Fruit fly (Drosophila melanogaster) whole organism, embryonic: ENCODE results near the gene Gen.

ENCODE experiments used
- Ada2b ChIP-seq: fragments of 200-800 bp; sonication (Bioruptor generic); IDR thresholded peaks from 2 replicates; pipeline ENCODE4 v1.3.6; 2022; ENCODE audit warnings: missing biosample characterization, missing genetic modification characterization
- B-H1 ChIP-seq: fragments of 200-800 bp; sonication (Bioruptor generic); IDR thresholded peaks from 3 replicates; pipeline ENCODE4 v1.3.6; 2022; ENCODE audit warnings: missing biosample characterization, missing genetic modification characterization
- C15 ChIP-seq: fragments of 200-800 bp; sonication (Bioruptor generic); IDR thresholded peaks from 3 replicates; pipeline ENCODE4 v1.3.6; 2022; ENCODE audit warnings: missing biosample characterization, missing genetic modification characterization
- CG12155 ChIP-seq: fragments of 200-800 bp; sonication (Bioruptor generic); optimal IDR thresholded peaks from 3 replicates; lab custom pipeline; 2016; ENCODE audit warnings: missing biosample characterization, missing genetic modification characterization
- CG12391 ChIP-seq: fragments of 200-800 bp; sonication (Bioruptor generic); optimal IDR thresholded peaks from 3 replicates; lab custom pipeline; 2018; ENCODE audit warnings: missing biosample characterization, mild to moderate bottlenecking, missing genetic modification characterization, moderate library complexity
- CG14710 ChIP-seq: fragments of 200-800 bp; sonication (Bioruptor generic); optimal IDR thresholded peaks from 3 replicates; lab custom pipeline; 2019; ENCODE audit warnings: missing biosample characterization, mild to moderate bottlenecking, missing genetic modification characterization, moderate library complexity
- CG15514 ChIP-seq: fragments of 200-800 bp; sonication (Bioruptor generic); optimal IDR thresholded peaks from 3 replicates; lab custom pipeline; 2017; ENCODE audit warnings: missing biosample characterization, missing genetic modification characterization, mild to moderate bottlenecking, moderate library complexity, missing genetic modification reagents
- CG17612 ChIP-seq: fragments of 200-800 bp; sonication (Bioruptor generic); IDR thresholded peaks from 2 replicates; pipeline ENCODE4 v1.3.6; 2022; ENCODE audit warnings: missing biosample characterization, missing genetic modification characterization
- CG2889 ChIP-seq: fragments of 200-800 bp; sonication (Bioruptor generic); IDR thresholded peaks from 3 replicates; pipeline ENCODE4 v1.3.6; 2022; ENCODE audit warnings: missing biosample characterization, missing genetic modification characterization
- CG33557 ChIP-seq: fragments of 200-800 bp; sonication (Bioruptor generic); optimal IDR thresholded peaks from 2 replicates; lab custom pipeline; 2019; ENCODE audit warnings: missing biosample characterization, mild to moderate bottlenecking, missing genetic modification characterization, moderate library complexity
- CG42726 ChIP-seq: fragments of 200-800 bp; sonication (Bioruptor generic); IDR thresholded peaks from 2 replicates; pipeline ENCODE4 v1.3.6; 2022; ENCODE audit warnings: missing biosample characterization, missing genetic modification characterization; ENCODE audit not compliant: partially characterized antibody
- CG6272 ChIP-seq: fragments of 200-800 bp; sonication (Bioruptor generic); IDR thresholded peaks from 2 replicates; pipeline ENCODE4 v1.3.6; 2022; ENCODE audit warnings: missing biosample characterization, missing genetic modification characterization
- CG9797 ChIP-seq: fragments of 200-800 bp; sonication (Bioruptor generic); optimal IDR thresholded peaks from 3 replicates; lab custom pipeline; 2018; ENCODE audit warnings: missing biosample characterization, mild to moderate bottlenecking, missing genetic modification characterization
- CG9817 ChIP-seq: fragments of 200-800 bp; sonication (Bioruptor generic); optimal IDR thresholded peaks from 2 replicates; lab custom pipeline; 2018; ENCODE audit warnings: missing biosample characterization, mild to moderate bottlenecking, missing genetic modification characterization, moderate library complexity
- CTCF ChIP-seq: fragments of 200-800 bp; sonication (Bioruptor generic); optimal IDR thresholded peaks from 2 replicates; lab custom pipeline; 2017; ENCODE audit warnings: missing biosample characterization, mild to moderate bottlenecking, missing genetic modification characterization, moderate library complexity
- Camta ChIP-seq: fragments of 200-800 bp; sonication (Bioruptor generic); optimal IDR thresholded peaks from 2 replicates; lab custom pipeline; 2016; ENCODE audit warnings: missing biosample characterization, missing genetic modification characterization
- Chrac-16 ChIP-seq: fragments of 200-800 bp; sonication (Bioruptor generic); optimal IDR thresholded peaks from 3 replicates; lab custom pipeline; 2016; ENCODE audit warnings: missing biosample characterization, missing genetic modification characterization
- CoRest ChIP-seq: fragments of 200-800 bp; sonication (Bioruptor generic); optimal IDR thresholded peaks from 3 replicates; lab custom pipeline; 2018; ENCODE audit warnings: missing biosample characterization, mild to moderate bottlenecking, missing genetic modification characterization, moderate library complexity
- Doc3 ChIP-seq: fragments of 200-800 bp; sonication (Bioruptor generic); IDR thresholded peaks from 3 replicates; pipeline ENCODE4 v1.3.6; 2022; ENCODE audit warnings: missing biosample characterization, missing genetic modification characterization; ENCODE audit not compliant: partially characterized antibody
- Dp ChIP-seq: fragments of 200-800 bp; sonication (Bioruptor generic); optimal IDR thresholded peaks from 2 replicates; lab custom pipeline; 2018; ENCODE audit warnings: missing biosample characterization, mild to moderate bottlenecking, missing genetic modification characterization, moderate library complexity
- E2f2 ChIP-seq: fragments of 200-800 bp; sonication (Bioruptor generic); IDR thresholded peaks from 2 replicates; pipeline ENCODE4 v1.3.6; 2022; ENCODE audit warnings: missing biosample characterization, missing genetic modification characterization
- H15 ChIP-seq: fragments of 200-800 bp; sonication (Bioruptor generic); IDR thresholded peaks from 3 replicates; pipeline ENCODE4 v1.3.6; 2022; ENCODE audit warnings: missing biosample characterization, missing genetic modification characterization
- HHEX ChIP-seq: fragments of 200-800 bp; sonication (Bioruptor generic); optimal IDR thresholded peaks from 3 replicates; lab custom pipeline; 2017; ENCODE audit warnings: missing biosample characterization, mild to moderate bottlenecking, missing genetic modification characterization, missing genetic modification reagents
- HmgZ ChIP-seq: fragments of 200-800 bp; sonication (Bioruptor generic); optimal IDR thresholded peaks from 2 replicates; lab custom pipeline; 2018; ENCODE audit warnings: missing biosample characterization, mild to moderate bottlenecking, missing genetic modification characterization
- Kr ChIP-seq: fragments of 200-800 bp; sonication (Bioruptor generic); optimal IDR thresholded peaks from 2 replicates; lab custom pipeline; 2017; ENCODE audit warnings: missing biosample characterization, mild to moderate bottlenecking, missing genetic modification characterization
- Lhr ChIP-seq: fragments of 200-800 bp; sonication (Bioruptor generic); optimal IDR thresholded peaks from 3 replicates; lab custom pipeline; 2017; ENCODE audit warnings: mild to moderate bottlenecking, missing biosample characterization, missing genetic modification reagents, missing genetic modification characterization
- Mes4 ChIP-seq: fragments of 200-800 bp; sonication (Bioruptor generic); optimal IDR thresholded peaks from 2 replicates; lab custom pipeline; 2016; ENCODE audit warnings: missing biosample characterization, missing genetic modification characterization
- Nf-YB ChIP-seq: fragments of 200-800 bp; sonication (Bioruptor generic); optimal IDR thresholded peaks from 3 replicates; lab custom pipeline; 2019; ENCODE audit warnings: missing biosample characterization, mild to moderate bottlenecking, missing genetic modification characterization, moderate library complexity
- Nf-YC ChIP-seq: fragments of 200-800 bp; optimal IDR thresholded peaks from 3 replicates; lab custom pipeline; 2019; ENCODE audit warnings: missing biosample characterization, mild to moderate bottlenecking, missing genetic modification characterization, moderate library complexity
- Ptx1 ChIP-seq: fragments of 200-800 bp; sonication (Bioruptor generic); IDR thresholded peaks from 2 replicates; pipeline ENCODE4 v1.3.6; 2022; ENCODE audit warnings: missing biosample characterization, missing genetic modification characterization
- Sin3A ChIP-seq: fragments of >200 bp; optimal IDR thresholded peaks from 2 replicates; lab custom pipeline; 2018
- Spps ChIP-seq: fragments of 200-800 bp; sonication (Bioruptor generic); optimal IDR thresholded peaks from 2 replicates; lab custom pipeline; 2018; ENCODE audit warnings: missing biosample characterization, mild to moderate bottlenecking, missing genetic modification characterization
- Xrp1 ChIP-seq: fragments of 200-800 bp; sonication (Bioruptor generic); IDR thresholded peaks from 2 replicates; pipeline ENCODE4 v1.3.6; 2022; ENCODE audit warnings: missing biosample characterization, missing genetic modification characterization
- da ChIP-seq: fragments of 200-800 bp; sonication (Bioruptor generic); optimal IDR thresholded peaks from 2 replicates; lab custom pipeline; 2016; ENCODE audit warnings: missing biosample characterization, missing genetic modification characterization
- disco-r ChIP-seq: fragments of 200-800 bp; sonication (Bioruptor generic); optimal IDR thresholded peaks from 2 replicates; lab custom pipeline; 2016; ENCODE audit warnings: missing biosample characterization, missing genetic modification characterization
- gem ChIP-seq: fragments of 200-800 bp; sonication (Bioruptor generic); optimal IDR thresholded peaks from 2 replicates; lab custom pipeline; 2019; ENCODE audit warnings: missing biosample characterization, mild to moderate bottlenecking, missing genetic modification characterization, moderate library complexity
- hb ChIP-seq: fragments of 200-800 bp; sonication (Bioruptor generic); IDR thresholded peaks from 3 replicates; pipeline ENCODE4 v1.3.6; 2022; ENCODE audit warnings: missing biosample characterization, missing genetic modification characterization; ENCODE audit not compliant: partially characterized antibody
- ind ChIP-seq: fragments of 200-800 bp; sonication (Bioruptor generic); optimal IDR thresholded peaks from 3 replicates; lab custom pipeline; 2016; ENCODE audit warnings: missing biosample characterization, missing genetic modification characterization
- inv ChIP-seq: fragments of 200-800 bp; sonication (Bioruptor generic); IDR thresholded peaks from 2 replicates; pipeline ENCODE4 v1.3.6; 2022; ENCODE audit warnings: missing biosample characterization, missing genetic modification characterization; ENCODE audit not compliant: partially characterized antibody
- jing ChIP-seq: fragments of 200-800 bp; sonication (Bioruptor generic); optimal IDR thresholded peaks from 2 replicates; lab custom pipeline; 2018; ENCODE audit warnings: missing biosample characterization, mild to moderate bottlenecking, missing genetic modification characterization
- klu ChIP-seq: fragments of 200-800 bp; sonication (Bioruptor generic); IDR thresholded peaks from 2 replicates; pipeline ENCODE4 v1.3.6; 2022; ENCODE audit warnings: missing biosample characterization, missing genetic modification characterization
- sc ChIP-seq, 3 experiments: fragments of >200 bp in 2 of 3; fragments of 200-800 bp in 1 of 3; sonication (Bioruptor generic) in 1 of 3; optimal IDR thresholded peaks; 2 replicates in 2 of 3; 3 replicates in 1 of 3; lab custom pipeline; 2017; ENCODE audit warnings: mild to moderate bottlenecking in 1 of 3, missing biosample characterization in 1 of 3, missing genetic modification characterization in 1 of 3, missing genetic modification reagents in 1 of 3
- slou ChIP-seq: fragments of 200-800 bp; sonication (Bioruptor generic); optimal IDR thresholded peaks from 3 replicates; lab custom pipeline; 2016; ENCODE audit warnings: missing biosample characterization, missing genetic modification characterization
- slp2 ChIP-seq: fragments of 200-800 bp; sonication (Bioruptor generic); optimal IDR thresholded peaks from 2 replicates; lab custom pipeline; 2016; ENCODE audit warnings: missing biosample characterization, missing genetic modification characterization
- so ChIP-seq: fragments of 200-800 bp; sonication (Bioruptor generic); IDR thresholded peaks from 3 replicates; pipeline ENCODE4 v1.3.6; 2022; ENCODE audit warnings: missing biosample characterization, missing genetic modification characterization
- sob ChIP-seq: fragments of 200-800 bp; sonication (Bioruptor generic); IDR thresholded peaks from 2 replicates; pipeline ENCODE4 v1.3.6; 2022; ENCODE audit warnings: missing biosample characterization, missing genetic modification characterization
- ssp ChIP-seq: fragments of 200-800 bp; sonication (Bioruptor generic); IDR thresholded peaks from 2 replicates; pipeline ENCODE4 v1.3.6; 2022; ENCODE audit warnings: missing biosample characterization, missing genetic modification characterization
- tgo ChIP-seq: fragments of 200-800 bp; sonication (Bioruptor generic); IDR thresholded peaks from 3 replicates; pipeline ENCODE4 v1.3.6; 2022; ENCODE audit warnings: missing biosample characterization, missing genetic modification characterization
- tll ChIP-seq, 2 experiments: fragments of 200-800 bp in 1 of 2; fragments of >200 bp in 1 of 2; sonication (Bioruptor generic) in 1 of 2; optimal IDR thresholded peaks; 2 replicates each; lab custom pipeline; 2017 to 2019; ENCODE audit warnings: missing biosample characterization in 2 of 2, missing genetic modification characterization in 2 of 2, mild to moderate bottlenecking in 1 of 2, moderate library complexity in 1 of 2
- trem ChIP-seq: fragments of 200-800 bp; optimal IDR thresholded peaks from 3 replicates; lab custom pipeline; 2019; ENCODE audit warnings: missing biosample characterization, mild to moderate bottlenecking, missing genetic modification characterization, moderate library complexity
- yki ChIP-seq: fragments of >200 bp; optimal IDR thresholded peaks from 3 replicates; lab custom pipeline; 2018

The Gen gene

dm6 chr3L:5152354-5152806, at the start of gene Gen, which contains the start of gene Srp54k (continued):
- TF ChIP-seq CG14710 (peak; percentile 48), HmgZ (tag; lab: Kevin White, UChicago) (peak; percentile 66), disco-r (GFP tag; lab: Kevin White, UChicago) (no peak), Chrac-16 (GFP tag; lab: Kevin White, UChicago) (peak; percentile 35), sob (GFP tag; lab: Robert Waterston, UW) (peak; percentile 63), HHEX (GFP tag; lab: Kevin White, UChicago) (no peak), da (peak; percentile 77), Kr (GFP tag; lab: Kevin White, UChicago) (no peak), slou (GFP tag; lab: Kevin White, UChicago) (peak; percentile 8), CG2889 (GFP tag; lab: Robert Waterston, UW) (no peak), tgo (peak; percentile 64), sc (optimal IDR thresholded peaks at IDR 0.05; lab: Kevin White, UChicago) (no peak), sc (GFP tag; optimal IDR thresholded peaks at IDR 0.05; lab: Kevin White, UChicago) (peak; percentile 16), hb (no peak), CTCF (GFP tag; lab: Kevin White, UChicago) (no peak), gem (no peak), Doc3 (GFP tag; lab: Robert Waterston, UW) (no peak), CG17612 (GFP tag; lab: Robert Waterston, UW) (no peak), yki (lab: Kevin White, UChicago) (peak; percentile 57), CG33557 (GFP tag; lab: Kevin White, UChicago) (peak; percentile 14), CG9817 (tag; lab: Kevin White, UChicago) (peak; percentile 51), CG15514 (GFP tag; lab: Kevin White, UChicago) (peak; percentile 34), Sin3A (lab: Kevin White, UChicago) (peak; percentile 88), so (GFP tag; lab: Robert Waterston, UW) (no peak), CoRest (peak; percentile 59), CG6272 (GFP tag; lab: Robert Waterston, UW) (peak; percentile 14; the same call in 1 of the 2 replicates), H15 (GFP tag; lab: Robert Waterston, UW) (no peak), ssp (GFP tag; lab: Robert Waterston, UW) (peak; percentile 79), Xrp1 (GFP tag; lab: Robert Waterston, UW) (peak; percentile 65), Ada2b (GFP tag; lab: Robert Waterston, UW) (peak; percentile 13; the same call in 1 of the 2 replicates), trem (peak; percentile 23), tll (GFP tag; optimal IDR thresholded peaks at IDR 0.05; lab: Kevin White, UChicago) (peak in 1 of 2 experiments; percentile 42), Dp (peak; percentile 73), B-H1 (no peak), Nf-YB (GFP tag; lab: Kevin White, UChicago) (no peak), Mes4 (GFP tag; lab: Kevin White, UChicago) (peak; percentile 25), ind (GFP tag; lab: Kevin White, UChicago) (peak; percentile 5), CG12391 (tag; lab: Kevin White, UChicago) (peak; percentile 70), inv (GFP tag; lab: Robert Waterston, UW) (peak; percentile 17; the same call in 1 of the 2 replicates), slp2 (no peak), CG9797 (GFP tag; lab: Kevin White, UChicago) (no peak), E2f2 (GFP tag; lab: Robert Waterston, UW) (peak; percentile 81), klu (GFP tag; lab: Robert Waterston, UW) (peak; percentile 22; the same call in 1 of the 2 replicates), jing (no peak), Ptx1 (GFP tag; lab: Robert Waterston, UW) (peak; percentile 55), Spps (tag; lab: Kevin White, UChicago) (no peak), Lhr (GFP tag; lab: Kevin White, UChicago) (peak; percentile 3), Nf-YC (tag; lab: Kevin White, UChicago) (peak; percentile 12), Camta (GFP tag; lab: Kevin White, UChicago) (no peak), C15 (no peak), CG42726 (peak; percentile 8; the same call in 1 of the 2 replicates), CG12155 (peak; percentile 13)
